Worm (Caenorhabditis elegans) whole organism, L1 larva: ENCODE results near the gene F56D2.2.

Experiments
- aly-2 ChIP-seq: fragments of 150-350 bp; optimal IDR thresholded peaks from 2 replicates; lab custom pipeline; 2014; ENCODE audit warnings: missing biosample characterization, missing genetic modification characterization
- ces-1 ChIP-seq: fragments of 150-350 bp; optimal IDR thresholded peaks from 2 replicates; lab custom pipeline; 2014; ENCODE audit warnings: missing biosample characterization, missing genetic modification reagents, missing genetic modification characterization
- elt-2 ChIP-seq: sonication (generic microtip); optimal IDR thresholded peaks from 2 replicates; lab custom pipeline; 2016; ENCODE audit warnings: missing genetic modification characterization, mild to moderate bottlenecking, inconsistent platforms, missing compliant biosample characterization, missing genetic modification reagents
- jun-1 ChIP-seq: fragments of 150-350 bp; optimal IDR thresholded peaks from 2 replicates; lab custom pipeline; 2014; ENCODE audit warnings: missing biosample characterization, missing genetic modification reagents, missing genetic modification characterization
- lsy-2 ChIP-seq, 2 experiments: fragments of 150-350 bp; optimal IDR thresholded peaks; 2 replicates each; lab custom pipeline; 2014; ENCODE audit warnings: missing biosample characterization in 2 of 2, missing genetic modification characterization in 2 of 2
- nhr-12 ChIP-seq: sonication (generic microtip); optimal IDR thresholded peaks from 2 replicates; lab custom pipeline; 2017; ENCODE audit warnings: missing biosample characterization, missing genetic modification characterization
- nhr-77 ChIP-seq: fragments of 150-350 bp; optimal IDR thresholded peaks from 2 replicates; lab custom pipeline; 2014; ENCODE audit warnings: missing biosample characterization, missing genetic modification characterization
- sptf-1 ChIP-seq: fragments of 150-350 bp; optimal IDR thresholded peaks from 2 replicates; lab custom pipeline; 2014; ENCODE audit warnings: missing biosample characterization, missing genetic modification characterization
- unc-62 ChIP-seq: fragments of 150-350 bp; optimal IDR thresholded peaks from 2 replicates; lab custom pipeline; 2014; ENCODE audit warnings: missing biosample characterization, missing genetic modification reagents, missing genetic modification characterization
- ztf-11 ChIP-seq, 2 experiments: sonication (generic microtip); optimal IDR thresholded peaks; 2 replicates each; lab custom pipeline; 2016 to 2017; ENCODE audit warnings: missing genetic modification characterization in 2 of 2, missing biosample characterization in 1 of 2, missing compliant biosample characterization in 1 of 2

DNA sequence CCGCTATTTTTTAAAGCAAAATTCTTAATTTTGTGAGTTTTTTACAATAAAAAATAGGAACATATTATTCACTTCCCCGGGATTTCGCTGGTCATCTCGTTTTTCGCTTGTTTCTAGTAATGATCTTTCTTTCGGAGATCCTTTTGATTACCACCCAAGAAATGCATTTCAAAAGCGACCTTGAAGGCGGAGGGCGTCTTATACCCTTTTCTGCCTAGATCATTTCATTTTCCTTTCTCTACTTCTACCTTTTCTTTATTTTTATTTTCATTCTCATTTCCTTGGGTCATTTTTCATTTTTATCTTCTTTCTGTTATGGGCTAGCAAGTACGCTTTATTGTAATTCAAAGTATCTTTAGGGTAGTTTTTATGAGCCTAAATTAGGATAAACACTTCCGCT, 33.1 kb downstream of the F56D2.2 start:
- TF ChIP-seq sptf-1 (tag; lab: Kevin White, UChicago) (no peak), elt-2 (tag; lab: Kevin White, UChicago) (no peak), jun-1 (no peak), aly-2 (tag; lab: Kevin White, UChicago) (no peak), ces-1 (GFP tag; lab: Kevin White, UChicago) (no peak), nhr-77 (tag; lab: Kevin White, UChicago) (no peak), unc-62 (GFP tag; lab: Kevin White, UChicago) (no peak), nhr-12 (tag; lab: Kevin White, UChicago) (no peak), ztf-11 (tag; optimal IDR thresholded peaks at IDR 0.05; lab: Kevin White, UChicago) (no peak), lsy-2 (tag; optimal IDR thresholded peaks at IDR 0.05; lab: Kevin White, UChicago) (no peak)
